Worm (Caenorhabditis elegans): Measurements from ENCODE around the gene max-1.

max-1 gene

ce11 chrV:13092349-13092748 lies 27.7 kb downstream of the max-1 start, which contains the start of gene lurp-4:
TSS of gene lurp-4 (plus strand) at chrV:13092649.
- TF ChIP-seq T26A5.8 (tag; optimal IDR thresholded peaks at IDR 0.05) = no peak
- TF ChIP-seq egl-44 (GFP tag; IDR thresholded peaks at IDR 0.05) = no peak
- TF ChIP-seq nhr-90 (tag; optimal IDR thresholded peaks at IDR 0.05) = no peak
- no peak for TF ChIP-seq nhr-179 (tag; optimal IDR thresholded peaks at IDR 0.05)
- TF ChIP-seq die-1 (tag; optimal IDR thresholded peaks at IDR 0.05) = no peak
- TF ChIP-seq K12H6.12 (tag; optimal IDR thresholded peaks at IDR 0.05) = no peak
- TF ChIP-seq D2030.7 (GFP tag; IDR thresholded peaks at IDR 0.05) = no peak
- no peak for TF ChIP-seq madf-8 (GFP tag; conservative IDR thresholded peaks at IDR 0.05)
- no peak for TF ChIP-seq somi-1 (GFP tag; optimal IDR thresholded peaks at IDR 0.05)
- TF ChIP-seq pha-4 (tag; optimal IDR thresholded peaks at IDR 0.05) = no peak
- no peak for TF ChIP-seq ztf-26 (tag; optimal IDR thresholded peaks at IDR 0.05)
- no peak for TF ChIP-seq F23B12.7 (tag; optimal IDR thresholded peaks at IDR 0.05; ENCODE audit: insufficient read depth)
- no peak for TF ChIP-seq B0035.1 (tag; optimal IDR thresholded peaks at IDR 0.05)

DNA sequence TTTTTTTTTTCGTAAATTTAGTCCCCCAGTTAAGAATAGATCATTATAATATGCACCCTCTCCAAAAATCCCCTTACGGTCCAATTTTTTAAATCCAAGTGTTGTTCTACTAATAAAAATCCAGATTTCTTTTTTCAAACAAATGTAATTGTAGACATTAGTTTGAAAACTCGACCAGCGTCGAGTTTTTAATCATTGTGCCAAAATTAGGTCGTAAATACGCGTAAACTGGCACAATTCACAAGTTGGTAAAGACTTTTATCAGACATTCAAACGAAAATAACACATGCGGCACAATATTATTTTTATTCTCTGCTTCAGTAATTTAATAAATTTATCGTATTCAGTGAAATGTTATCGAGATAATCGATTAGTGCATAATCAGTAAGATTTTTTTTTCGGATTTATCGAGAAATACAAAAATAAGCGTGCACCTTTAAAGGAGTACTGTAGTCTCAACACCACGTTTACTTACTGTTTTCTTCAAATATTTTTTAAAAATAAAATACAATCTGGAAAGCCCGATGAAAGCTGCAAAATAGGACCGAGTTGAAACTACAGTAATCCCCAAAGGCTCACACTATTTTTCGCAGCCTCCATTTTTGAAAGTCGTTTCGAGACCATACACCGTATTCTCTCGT lies 29.8 kb downstream of the max-1 start, which contains the start of gene C34B4.4:
Gene C34B4.4, plus strand, starts transcription at position 276 of the 641 bp plus-strand sequence.
- no peak for TF ChIP-seq F39B2.1 (GFP tag; IDR thresholded peaks at IDR 0.05)
- TF ChIP-seq F10E7.11 (tag; optimal IDR thresholded peaks at IDR 0.05) = peak; percentile 58
- TF ChIP-seq K12H6.12 (tag; optimal IDR thresholded peaks at IDR 0.05) = peak; percentile 47
- TF ChIP-seq nfyb-1 (GFP tag; IDR thresholded peaks at IDR 0.05) = 0 out of 2 replicates have a peak, but pooled peaks have one; percentile 47
- TF ChIP-seq zim-3 (tag; optimal IDR thresholded peaks at IDR 0.05) = peak; percentile 60
- no peak for TF ChIP-seq Y53G8AR.9 (GFP tag; conservative IDR thresholded peaks at IDR 0.05)
- peak; percentile 2 for TF ChIP-seq chd-7 (tag; optimal IDR thresholded peaks at IDR 0.05)
- peak; percentile 37 for TF ChIP-seq tlf-1 (GFP tag; optimal IDR thresholded peaks at IDR 0.05)
- peak; percentile 24 for TF ChIP-seq ztf-3 (GFP tag; optimal IDR thresholded peaks at IDR 0.05)
- peak; percentile 1 for TF ChIP-seq F22D6.2 (tag; optimal IDR thresholded peaks at IDR 0.05)
- TF ChIP-seq snpc-4 (GFP tag; optimal IDR thresholded peaks at IDR 0.05) = peak; percentile 26
- TF ChIP-seq snpc-4 (tag; optimal IDR thresholded peaks at IDR 0.05) = no peak
- TF ChIP-seq snpc-1.3 (tag; optimal IDR thresholded peaks at IDR 0.05; ENCODE audit: insufficient read depth) = peak; percentile 5
- peak; percentile 15 for TF ChIP-seq athp-1 (tag; optimal IDR thresholded peaks at IDR 0.05)
- TF ChIP-seq atf-7 (tag; optimal IDR thresholded peaks at IDR 0.05) = peak; percentile 41
- no peak for TF ChIP-seq nhr-179 (tag; optimal IDR thresholded peaks at IDR 0.05)
- no peak for TF ChIP-seq hlh-26 (GFP tag; conservative IDR thresholded peaks at IDR 0.05)
- TF ChIP-seq ztf-28 (GFP tag; IDR thresholded peaks at IDR 0.05) = no peak
- 0 out of 2 replicates have a peak, but pooled peaks have one; percentile 13 for TF ChIP-seq B0336.3 (GFP tag; IDR thresholded peaks at IDR 0.05)

DNA sequence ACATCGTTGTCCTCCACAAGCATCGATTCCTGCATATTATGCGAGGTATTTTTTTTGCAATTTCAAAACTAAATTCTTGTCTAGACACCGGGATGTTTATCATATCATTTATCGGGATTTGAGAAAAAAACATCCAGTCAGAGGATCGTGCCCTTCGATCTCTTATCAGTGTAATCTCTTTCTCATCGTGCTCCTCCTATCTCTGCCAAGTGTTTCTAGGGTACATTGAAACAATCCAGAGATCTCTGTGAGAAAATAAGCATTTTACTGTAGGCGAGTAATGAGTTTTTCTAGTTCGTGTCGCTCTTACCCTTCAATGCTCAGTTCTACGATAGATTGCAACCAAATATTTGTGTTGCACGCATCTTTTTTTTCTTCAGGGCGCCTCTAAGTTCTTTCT lies 31.5 kb downstream of the max-1 start:
- peak in 1 of 3 experiments; percentile 34 for TF ChIP-seq lin-35 (GFP tag; optimal IDR thresholded peaks at IDR 0.05)
- no peak for TF ChIP-seq akir-1 (GFP tag; optimal IDR thresholded peaks at IDR 0.05)

DNA sequence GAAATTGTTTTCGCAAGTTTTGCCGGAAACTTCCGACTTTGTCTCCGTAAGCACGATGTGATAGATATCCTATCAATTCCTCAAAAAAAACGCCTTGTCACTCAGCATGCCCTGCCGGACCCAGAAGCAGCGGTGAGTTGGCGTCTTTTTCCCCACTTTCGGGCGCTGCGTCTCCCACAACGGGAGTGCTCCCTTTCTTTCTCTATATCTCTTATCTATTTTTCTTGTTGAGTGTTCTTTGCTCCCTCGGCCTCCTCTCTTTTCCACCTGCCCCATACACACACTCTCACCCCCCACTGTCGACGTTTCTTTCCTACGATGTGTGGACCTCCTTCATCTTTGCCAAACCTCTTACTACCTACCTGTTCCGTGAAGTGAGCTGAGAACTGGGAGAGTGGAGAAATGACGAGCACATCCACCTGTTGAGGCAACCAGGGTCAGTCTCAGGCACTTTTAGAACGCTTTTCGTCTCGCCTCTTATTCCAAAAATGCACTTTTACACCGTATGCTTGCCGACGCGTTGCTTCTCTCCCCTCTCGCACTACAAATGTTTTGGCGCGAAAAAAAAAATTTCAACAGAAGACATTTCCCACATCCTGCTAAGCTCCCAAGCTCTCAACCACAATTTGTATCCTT lies 34.0 kb downstream of the max-1 start:
- TF ChIP-seq madf-10 (tag; optimal IDR thresholded peaks at IDR 0.05) (peak; percentile 46), cebp-2 (GFP tag; IDR thresholded peaks at IDR 0.05) (no peak), F49E8.2 (tag; optimal IDR thresholded peaks at IDR 0.05; ENCODE audit: insufficient read depth) (no peak), Y95B8A.8 (GFP tag; IDR thresholded peaks at IDR 0.05) (no peak), zim-3 (tag; optimal IDR thresholded peaks at IDR 0.05) (peak; percentile 45), zfh-2 (GFP tag; conservative IDR thresholded peaks at IDR 0.05) (peak; percentile 90), aptf-3 (GFP tag; IDR thresholded peaks at IDR 0.05) (no peak), dpl-1 (GFP tag; optimal IDR thresholded peaks at IDR 0.05) (no peak), B0261.1 (tag; optimal IDR thresholded peaks at IDR 0.05) (no peak), B0019.2 (GFP tag; conservative IDR thresholded peaks at IDR 0.05) (no peak), atf-7 (tag; optimal IDR thresholded peaks at IDR 0.05) (no peak), hmg-20 (GFP tag; IDR thresholded peaks at IDR 0.05) (no peak), ztf-26 (tag; optimal IDR thresholded peaks at IDR 0.05) (no peak), nhr-179 (tag; optimal IDR thresholded peaks at IDR 0.05) (no peak), sptf-2 (GFP tag; optimal IDR thresholded peaks at IDR 0.05) (no peak)

All from whole organism, young adult.